Worm (Caenorhabditis elegans): Measurements from ENCODE around the gene K12D9.1.

- no peak for TF ChIP-seq ceh-82 (tag; optimal IDR thresholded peaks at IDR 0.05)
- no peak for TF ChIP-seq lin-15B (tag; optimal IDR thresholded peaks at IDR 0.05)
- TF ChIP-seq jun-1 (tag; optimal IDR thresholded peaks at IDR 0.05): no peak
- no peak for TF ChIP-seq aha-1 (tag; optimal IDR thresholded peaks at IDR 0.05)
- no peak for TF ChIP-seq nhr-76 (tag; optimal IDR thresholded peaks at IDR 0.05)
- no peak for TF ChIP-seq aly-2 (tag; optimal IDR thresholded peaks at IDR 0.05)
- TF ChIP-seq isw-1 (GFP tag; IDR thresholded peaks at IDR 0.05): no peak
- no peak for TF ChIP-seq ets-5 (GFP tag; IDR thresholded peaks at IDR 0.05)
- TF ChIP-seq fkh-8 (tag; optimal IDR thresholded peaks at IDR 0.05): no peak
- TF ChIP-seq nhr-237 (tag; optimal IDR thresholded peaks at IDR 0.05): no peak
- TF ChIP-seq egl-27 (tag; optimal IDR thresholded peaks at IDR 0.05): no peak
- no peak for TF ChIP-seq zag-1 (tag; optimal IDR thresholded peaks at IDR 0.05)
Observed at ce11 chrV:2987407-2987806, 26.9 kb upstream of the K12D9.1 start, which contains the start of gene srh-85.
